Worm (Caenorhabditis elegans): Measurements from ENCODE around the gene F32E10.9.
"Not testable (repeated sequence)": the region's sequence is repeated elsewhere in the genome, so short reads cannot be mapped to it uniquely, and the experiment has no call there.

The F32E10.9 gene

ce11 chrIV:7563850-7564249, at the start of gene F32E10.9:
TSS of gene F32E10.9 (minus strand) at chrIV:7563950.
- TF ChIP-seq tbx-11 (GFP tag; IDR thresholded peaks at IDR 0.05); aly-1 (tag; optimal IDR thresholded peaks at IDR 0.05); F13C5.2 (tag; optimal IDR thresholded peaks at IDR 0.05): not testable (repeated sequence)

- TF ChIP-seq tbx-37 (GFP tag; conservative IDR thresholded peaks at IDR 0.05): no peak
- TF ChIP-seq tra-4 (tag; optimal IDR thresholded peaks at IDR 0.05): no peak
- TF ChIP-seq hmbx-1 (tag; optimal IDR thresholded peaks at IDR 0.05): no peak
- TF ChIP-seq ama-1 (optimal IDR thresholded peaks at IDR 0.05): no peak
These were observed 48.8 kb upstream of the F32E10.9 start for ce11 chrIV:7612523-7612922.

ce11 chrIV:7611396-7611795, 47.6 kb upstream of the F32E10.9 start:
- TF ChIP-seq F13C5.2 (tag; optimal IDR thresholded peaks at IDR 0.05) (no peak), aly-1 (tag; optimal IDR thresholded peaks at IDR 0.05) (no peak), hmg-4 (GFP tag; optimal IDR thresholded peaks at IDR 0.05) (no peak), ceh-36 (tag; optimal IDR thresholded peaks at IDR 0.05) (no peak), ama-1 (optimal IDR thresholded peaks at IDR 0.05) (no peak), tra-4 (tag; optimal IDR thresholded peaks at IDR 0.05) (no peak), ets-7 (tag; optimal IDR thresholded peaks at IDR 0.05) (no peak), hnd-1 (tag; optimal IDR thresholded peaks at IDR 0.05) (no peak), B0310.2 (tag; optimal IDR thresholded peaks at IDR 0.05) (no peak), tbx-11 (GFP tag; IDR thresholded peaks at IDR 0.05) (no peak), scrt-1 (GFP tag; IDR thresholded peaks at IDR 0.05) (no peak), tbx-37 (GFP tag; conservative IDR thresholded peaks at IDR 0.05) (no peak), sea-1 (GFP tag; conservative IDR thresholded peaks at IDR 0.05) (no peak), hmbx-1 (tag; optimal IDR thresholded peaks at IDR 0.05) (no peak), flt-1 (GFP tag; IDR thresholded peaks at IDR 0.05) (no peak)

ce11 chrIV:7608111-7608510, 44.4 kb upstream of the F32E10.9 start:
- no peak for TF ChIP-seq tra-4 (tag; optimal IDR thresholded peaks at IDR 0.05)
- TF ChIP-seq flt-1 (GFP tag; IDR thresholded peaks at IDR 0.05): no peak
- no peak for TF ChIP-seq F13C5.2 (tag; optimal IDR thresholded peaks at IDR 0.05)
- no peak for TF ChIP-seq pes-1 (GFP tag; IDR thresholded peaks at IDR 0.05)
- TF ChIP-seq ets-7 (tag; optimal IDR thresholded peaks at IDR 0.05): no peak
- TF ChIP-seq hmbx-1 (tag; optimal IDR thresholded peaks at IDR 0.05): no peak
- TF ChIP-seq ceh-36 (tag; optimal IDR thresholded peaks at IDR 0.05): no peak
- no peak for TF ChIP-seq tbx-11 (GFP tag; IDR thresholded peaks at IDR 0.05)
- no peak for TF ChIP-seq scrt-1 (GFP tag; IDR thresholded peaks at IDR 0.05)
- TF ChIP-seq aly-1 (tag; optimal IDR thresholded peaks at IDR 0.05): no peak
- no peak for TF ChIP-seq tbx-37 (GFP tag; conservative IDR thresholded peaks at IDR 0.05)
- TF ChIP-seq sea-1 (GFP tag; conservative IDR thresholded peaks at IDR 0.05): no peak
- no peak for TF ChIP-seq ceh-13 (GFP tag; optimal IDR thresholded peaks at IDR 0.05)
- no peak for TF ChIP-seq ama-1 (optimal IDR thresholded peaks at IDR 0.05)
- TF ChIP-seq B0310.2 (tag; optimal IDR thresholded peaks at IDR 0.05): no peak
- TF ChIP-seq hmg-4 (GFP tag; optimal IDR thresholded peaks at IDR 0.05): no peak
- TF ChIP-seq hnd-1 (tag; optimal IDR thresholded peaks at IDR 0.05): no peak

ce11 chrIV:7605413-7605812, 41.7 kb upstream of the F32E10.9 start:
- no peak for TF ChIP-seq tbx-11 (GFP tag; IDR thresholded peaks at IDR 0.05)
- no peak for TF ChIP-seq flt-1 (GFP tag; IDR thresholded peaks at IDR 0.05)
- TF ChIP-seq ceh-36 (tag; optimal IDR thresholded peaks at IDR 0.05): no peak
- no peak for TF ChIP-seq scrt-1 (GFP tag; IDR thresholded peaks at IDR 0.05)
- no peak for TF ChIP-seq hnd-1 (tag; optimal IDR thresholded peaks at IDR 0.05)
- TF ChIP-seq ets-7 (tag; optimal IDR thresholded peaks at IDR 0.05): no peak
- TF ChIP-seq B0310.2 (tag; optimal IDR thresholded peaks at IDR 0.05): no peak
- no peak for TF ChIP-seq aly-1 (tag; optimal IDR thresholded peaks at IDR 0.05)
- no peak for TF ChIP-seq ceh-13 (GFP tag; optimal IDR thresholded peaks at IDR 0.05)
- no peak for TF ChIP-seq sea-1 (GFP tag; conservative IDR thresholded peaks at IDR 0.05)
- TF ChIP-seq ama-1 (optimal IDR thresholded peaks at IDR 0.05): no peak
- no peak for TF ChIP-seq hmg-4 (GFP tag; optimal IDR thresholded peaks at IDR 0.05)

ce11 chrIV:7588631-7589030, 24.9 kb upstream of the F32E10.9 start, which contains the start of gene cla-1:
TSS of gene cla-1 (plus strand) at chrIV:7588931.
- TF ChIP-seq pes-1 (GFP tag; IDR thresholded peaks at IDR 0.05) (no peak), tbx-11 (GFP tag; IDR thresholded peaks at IDR 0.05) (no peak), scrt-1 (GFP tag; IDR thresholded peaks at IDR 0.05) (no peak), sea-1 (GFP tag; conservative IDR thresholded peaks at IDR 0.05) (no peak), ets-7 (tag; optimal IDR thresholded peaks at IDR 0.05) (no peak), ceh-13 (GFP tag; optimal IDR thresholded peaks at IDR 0.05) (no peak), hmg-4 (GFP tag; optimal IDR thresholded peaks at IDR 0.05) (no peak), F13C5.2 (tag; optimal IDR thresholded peaks at IDR 0.05) (no peak), tra-4 (tag; optimal IDR thresholded peaks at IDR 0.05) (no peak), ceh-36 (tag; optimal IDR thresholded peaks at IDR 0.05) (no peak), tbx-37 (GFP tag; conservative IDR thresholded peaks at IDR 0.05) (no peak)

- no peak for TF ChIP-seq ceh-13 (GFP tag; optimal IDR thresholded peaks at IDR 0.05)
- TF ChIP-seq sea-1 (GFP tag; conservative IDR thresholded peaks at IDR 0.05): no peak
- TF ChIP-seq scrt-1 (GFP tag; IDR thresholded peaks at IDR 0.05): no peak
- TF ChIP-seq F13C5.2 (tag; optimal IDR thresholded peaks at IDR 0.05): no peak
- TF ChIP-seq ets-7 (tag; optimal IDR thresholded peaks at IDR 0.05): no peak
- TF ChIP-seq hmg-4 (GFP tag; optimal IDR thresholded peaks at IDR 0.05): no peak
- TF ChIP-seq ama-1 (optimal IDR thresholded peaks at IDR 0.05): no peak
These were observed 23.2 kb upstream of the F32E10.9 start for ce11 chrIV:7586972-7587371.

ce11 chrIV:7585273-7585882, 21.6 kb upstream of the F32E10.9 start:
- no peak for TF ChIP-seq tra-4 (tag; optimal IDR thresholded peaks at IDR 0.05)
- TF ChIP-seq hnd-1 (tag; optimal IDR thresholded peaks at IDR 0.05): no peak
